Fruit fly (Drosophila melanogaster) whole organism, prepupa: ENCODE data around the gene CG13460.

Source experiments
- CG10631 ChIP-seq: fragments of 200-800 bp; sonication (Bioruptor generic); optimal IDR thresholded peaks from 2 replicates; lab custom pipeline; 2016; ENCODE audit warnings: missing biosample characterization, missing genetic modification characterization
- CG10669 ChIP-seq: fragments of 200-800 bp; sonication (Bioruptor generic); optimal IDR thresholded peaks from 3 replicates; lab custom pipeline; 2018; ENCODE audit warnings: missing biosample characterization, mild to moderate bottlenecking, missing genetic modification characterization, moderate library complexity
- CG11902 ChIP-seq: fragments of 200-800 bp; sonication (Bioruptor generic); optimal IDR thresholded peaks from 3 replicates; lab custom pipeline; 2016; ENCODE audit warnings: missing biosample characterization, missing genetic modification characterization
- CG15336 ChIP-seq: fragments of 200-800 bp; sonication (Bioruptor generic); IDR thresholded peaks from 2 replicates; pipeline ENCODE4 v1.3.6; 2022; ENCODE audit warnings: missing biosample characterization, missing genetic modification characterization
- CG3032 ChIP-seq: fragments of 200-800 bp; optimal IDR thresholded peaks from 2 replicates; lab custom pipeline; 2019; ENCODE audit warnings: missing biosample characterization, mild to moderate bottlenecking, missing genetic modification characterization, moderate library complexity
- CG32006 ChIP-seq: fragments of 200-800 bp; sonication (Bioruptor generic); optimal IDR thresholded peaks from 3 replicates; lab custom pipeline; 2017; ENCODE audit warnings: missing biosample characterization, mild to moderate bottlenecking, missing genetic modification characterization
- CG3919 ChIP-seq: fragments of 200-800 bp; sonication (Bioruptor generic); optimal IDR thresholded peaks from 3 replicates; lab custom pipeline; 2016; ENCODE audit warnings: missing biosample characterization, missing genetic modification characterization
- CG4318 ChIP-seq: fragments of 200-800 bp; sonication (Bioruptor generic); optimal IDR thresholded peaks from 3 replicates; lab custom pipeline; 2017; ENCODE audit warnings: missing biosample characterization, mild to moderate bottlenecking, missing genetic modification characterization
- CG6163 ChIP-seq: fragments of 200-800 bp; sonication (Bioruptor generic); IDR thresholded peaks from 3 replicates; pipeline ENCODE4 v1.3.6; 2022; ENCODE audit warnings: missing biosample characterization, missing genetic modification characterization
- CG6276 ChIP-seq: fragments of 200-800 bp; sonication (Bioruptor generic); optimal IDR thresholded peaks from 2 replicates; lab custom pipeline; 2017; ENCODE audit warnings: missing biosample characterization, mild to moderate bottlenecking, missing genetic modification characterization
- CG6792 ChIP-seq: fragments of 200-800 bp; sonication (Bioruptor generic); optimal IDR thresholded peaks from 3 replicates; lab custom pipeline; 2016; ENCODE audit warnings: missing biosample characterization, missing genetic modification characterization
- CG6854 ChIP-seq: fragments of 200-800 bp; sonication (Bioruptor generic); optimal IDR thresholded peaks from 2 replicates; lab custom pipeline; 2017; ENCODE audit warnings: missing biosample characterization, mild to moderate bottlenecking, missing genetic modification characterization
- CG7368 ChIP-seq: fragments of 200-800 bp; sonication (Bioruptor generic); optimal IDR thresholded peaks from 3 replicates; lab custom pipeline; 2016; ENCODE audit warnings: missing biosample characterization, missing genetic modification characterization
- CG8119 ChIP-seq: fragments of 200-800 bp; sonication (Bioruptor generic); IDR thresholded peaks from 3 replicates; pipeline ENCODE4 v1.3.6; 2022; ENCODE audit warnings: missing biosample characterization, missing genetic modification characterization
- CG8319 ChIP-seq: fragments of 200-800 bp; sonication (Bioruptor generic); optimal IDR thresholded peaks from 3 replicates; lab custom pipeline; 2016; ENCODE audit warnings: missing biosample characterization, missing genetic modification characterization
- CG9139 ChIP-seq: fragments of 200-800 bp; sonication (Bioruptor generic); optimal IDR thresholded peaks from 3 replicates; lab custom pipeline; 2017; ENCODE audit warnings: missing biosample characterization, mild to moderate bottlenecking, missing genetic modification characterization
- Eip75B ChIP-seq: fragments of 200-800 bp; sonication (Bioruptor generic); optimal IDR thresholded peaks from 3 replicates; lab custom pipeline; 2016; ENCODE audit warnings: missing biosample characterization, missing genetic modification characterization
- Eip78C ChIP-seq: fragments of 200-800 bp; sonication (Bioruptor generic); peaks from one replicate; lab custom pipeline; 2016; ENCODE audit warnings: missing biosample characterization, missing genetic modification characterization
- Eip93F ChIP-seq: fragments of 200-800 bp; sonication (Bioruptor generic); optimal IDR thresholded peaks from 2 replicates; lab custom pipeline; 2016; ENCODE audit warnings: missing biosample characterization, mild to moderate bottlenecking, missing genetic modification characterization
- Ets21C ChIP-seq: fragments of 200-800 bp; sonication (Bioruptor generic); optimal IDR thresholded peaks from 3 replicates; lab custom pipeline; 2016; ENCODE audit warnings: missing biosample characterization, missing genetic modification characterization
- Gug ChIP-seq: fragments of 200-800 bp; sonication (Bioruptor generic); IDR thresholded peaks from 2 replicates; pipeline ENCODE4 v1.3.6; 2022; ENCODE audit warnings: missing biosample characterization, missing genetic modification characterization
- Hr38 ChIP-seq: sonication (Bioruptor generic); optimal IDR thresholded peaks from 2 replicates; lab custom pipeline; 2016; ENCODE audit warnings: missing biosample characterization, missing genetic modification characterization
- Hr4 ChIP-seq: fragments of 200-800 bp; sonication (Bioruptor generic); optimal IDR thresholded peaks from 3 replicates; lab custom pipeline; 2016; ENCODE audit warnings: missing biosample characterization, missing genetic modification characterization
- OdsH ChIP-seq: fragments of 200-800 bp; sonication (Bioruptor generic); optimal IDR thresholded peaks from 3 replicates; lab custom pipeline; 2016; ENCODE audit warnings: missing biosample characterization, missing genetic modification characterization
- Smox ChIP-seq: fragments of 200-800 bp; sonication (Bioruptor generic); optimal IDR thresholded peaks from 3 replicates; lab custom pipeline; 2016; ENCODE audit warnings: missing biosample characterization, missing genetic modification characterization
- Sox102F ChIP-seq: fragments of 200-800 bp; sonication (Bioruptor generic); optimal IDR thresholded peaks from 2 replicates; lab custom pipeline; 2016; ENCODE audit warnings: missing biosample characterization, mild to moderate bottlenecking, missing genetic modification characterization
- Sox14 ChIP-seq: fragments of 200-800 bp; sonication (Bioruptor generic); optimal IDR thresholded peaks from 3 replicates; lab custom pipeline; 2016; ENCODE audit warnings: missing biosample characterization, missing genetic modification characterization
- Sox15 ChIP-seq: fragments of 200-800 bp; sonication (Bioruptor generic); optimal IDR thresholded peaks from 3 replicates; lab custom pipeline; 2016; ENCODE audit warnings: missing biosample characterization, missing genetic modification characterization
- acj6 ChIP-seq: fragments of 200-800 bp; sonication (Bioruptor generic); optimal IDR thresholded peaks from 3 replicates; lab custom pipeline; 2016; ENCODE audit warnings: missing biosample characterization, missing genetic modification characterization
- cyc ChIP-seq: fragments of 200-800 bp; sonication (Bioruptor generic); optimal IDR thresholded peaks from 3 replicates; lab custom pipeline; 2016; ENCODE audit warnings: missing biosample characterization, missing genetic modification characterization
- dac ChIP-seq: fragments of 200-800 bp; sonication (Bioruptor generic); optimal IDR thresholded peaks from 2 replicates; lab custom pipeline; 2017; ENCODE audit warnings: missing biosample characterization, mild to moderate bottlenecking, missing genetic modification characterization
- dsx ChIP-seq: fragments of 200-800 bp; optimal IDR thresholded peaks from 3 replicates; lab custom pipeline; 2019; ENCODE audit warnings: missing biosample characterization, mild to moderate bottlenecking, missing genetic modification characterization, moderate library complexity; ENCODE audit not compliant: poor library complexity, severe bottlenecking
- esn ChIP-seq: fragments of 200-800 bp; sonication (Bioruptor generic); optimal IDR thresholded peaks from 2 replicates; lab custom pipeline; 2016; ENCODE audit warnings: missing biosample characterization, mild to moderate bottlenecking, missing genetic modification characterization, moderate library complexity
- fd59A ChIP-seq: fragments of 200-800 bp; sonication (Bioruptor generic); optimal IDR thresholded peaks from 2 replicates; lab custom pipeline; 2017; ENCODE audit warnings: missing biosample characterization, mild to moderate bottlenecking, missing genetic modification characterization, missing genetic modification reagents
- fd85E ChIP-seq: fragments of 200-800 bp; sonication (Bioruptor generic); optimal IDR thresholded peaks from 3 replicates; lab custom pipeline; 2016; ENCODE audit warnings: missing biosample characterization, missing genetic modification characterization
- fkh ChIP-seq: fragments of 200-800 bp; sonication (Bioruptor generic); optimal IDR thresholded peaks from 3 replicates; lab custom pipeline; 2017; ENCODE audit warnings: missing biosample characterization, mild to moderate bottlenecking, missing genetic modification characterization, moderate library complexity
- lz ChIP-seq: fragments of 200-800 bp; sonication (Bioruptor generic); optimal IDR thresholded peaks from 3 replicates; lab custom pipeline; 2016; ENCODE audit warnings: missing biosample characterization, missing genetic modification characterization
- net ChIP-seq: fragments of 200-800 bp; sonication (Bioruptor generic); optimal IDR thresholded peaks from 3 replicates; lab custom pipeline; 2016; ENCODE audit warnings: missing biosample characterization, missing genetic modification characterization
- pdm3 ChIP-seq: fragments of 200-800 bp; sonication (Bioruptor generic); optimal IDR thresholded peaks from 3 replicates; lab custom pipeline; 2016; ENCODE audit warnings: missing biosample characterization, missing genetic modification characterization
- spab ChIP-seq: fragments of 200-800 bp; sonication (Bioruptor generic); optimal IDR thresholded peaks from 2 replicates; lab custom pipeline; 2017; ENCODE audit warnings: missing biosample characterization, mild to moderate bottlenecking, missing genetic modification characterization, missing genetic modification reagents
- svp ChIP-seq: fragments of 200-800 bp; sonication (Bioruptor generic); peaks from one replicate; lab custom pipeline; 2016; ENCODE audit warnings: missing biosample characterization, missing genetic modification characterization
- topi ChIP-seq: fragments of 200-800 bp; sonication (Bioruptor generic); optimal IDR thresholded peaks from 3 replicates; lab custom pipeline; 2016; ENCODE audit warnings: missing biosample characterization, missing genetic modification characterization

CG13460 gene

dm6 chr3L:15078347-15078746 lies 16.8 kb upstream of the CG13460 start, which contains the start of gene Or71a:
Gene Or71a (minus strand): TSS chr3L:15078447.
- TF ChIP-seq CG32006 (GFP tag; lab: Kevin White, UChicago) (no peak), CG11902 (GFP tag; lab: Kevin White, UChicago) (no peak)
- TF ChIP-seq, all 60 proteins: peak for 0

- TF ChIP-seq CG10631 (GFP tag; lab: Kevin White, UChicago) (no peak), CG6854 (no peak), Ets21C (GFP tag; lab: Kevin White, UChicago) (no peak), CG9139 (GFP tag; lab: Kevin White, UChicago) (no peak), Sox14 (GFP tag; lab: Kevin White, UChicago) (peak; percentile 29), dac (GFP tag; lab: Kevin White, UChicago) (no peak), CG8119 (no peak), Eip93F (GFP tag; lab: Kevin White, UChicago) (no peak), fkh (GFP tag; lab: Kevin White, UChicago) (no peak), CG10669 (GFP tag; lab: Kevin White, UChicago) (no peak), Eip78C (GFP tag; lab: Kevin White, UChicago) (peak; percentile 37), net (GFP tag; lab: Kevin White, UChicago) (no peak), CG7368 (no peak), CG3919 (GFP tag; lab: Kevin White, UChicago) (no peak), Eip75B (GFP tag; lab: Kevin White, UChicago) (no peak), fd85E (no peak), cyc (GFP tag; lab: Kevin White, UChicago) (no peak), CG8319 (no peak), Sox15 (GFP tag; lab: Kevin White, UChicago) (no peak), acj6 (GFP tag; lab: Kevin White, UChicago) (no peak), CG4318 (GFP tag; lab: Kevin White, UChicago) (no peak), CG15336 (GFP tag; lab: Robert Waterston, UW) (no peak), Gug (GFP tag; lab: Robert Waterston, UW) (no peak), svp (peak; percentile 96), Sox102F (GFP tag; lab: Kevin White, UChicago) (no peak), CG6792 (no peak), CG11902 (GFP tag; lab: Kevin White, UChicago) (no peak), CG6276 (GFP tag; lab: Kevin White, UChicago) (peak; percentile 51), spab (no peak), pdm3 (GFP tag; lab: Kevin White, UChicago) (no peak), Smox (GFP tag; lab: Kevin White, UChicago) (no peak), lz (no peak)
These were observed 14.9 kb upstream of the CG13460 start for dm6 chr3L:15076380-15076779.

dm6 chr3L:15073680-15074079 lies 12.2 kb upstream of the CG13460 start:
- TF ChIP-seq dac (GFP tag; lab: Kevin White, UChicago): no peak

dm6 chr3L:15072149-15072548 lies 10.6 kb upstream of the CG13460 start:
- TF ChIP-seq topi (GFP tag; lab: Kevin White, UChicago): no peak
- TF ChIP-seq dsx: no peak
- TF ChIP-seq Sox102F (GFP tag; lab: Kevin White, UChicago): no peak
- no peak for TF ChIP-seq Sox15 (GFP tag; lab: Kevin White, UChicago)
- no peak for TF ChIP-seq CG6163
- no peak for TF ChIP-seq CG4318 (GFP tag; lab: Kevin White, UChicago)
- no peak for TF ChIP-seq fd59A (GFP tag; lab: Kevin White, UChicago)
- TF ChIP-seq net (GFP tag; lab: Kevin White, UChicago): no peak
- TF ChIP-seq Hr38 (GFP tag; lab: Kevin White, UChicago): no peak
- no peak for TF ChIP-seq Eip75B (GFP tag; lab: Kevin White, UChicago)
- no peak for TF ChIP-seq CG6792
- TF ChIP-seq CG3032 (tag; lab: Kevin White, UChicago): no peak
- no peak for TF ChIP-seq Hr4 (GFP tag; lab: Kevin White, UChicago)
- TF ChIP-seq esn: no peak
- no peak for TF ChIP-seq OdsH (GFP tag; lab: Kevin White, UChicago)
